Worm (Caenorhabditis elegans) whole organism, L3 larva: Measurements from ENCODE around the gene moe-3.

Experiments used
- R02D3.7 ChIP-seq: fragments of 150-350 bp; optimal IDR thresholded peaks from 2 replicates; lab custom pipeline; 2014; ENCODE audit warnings: missing biosample characterization, missing genetic modification characterization
- ZK546.5 ChIP-seq: sonication (generic microtip); optimal IDR thresholded peaks from 2 replicates; lab custom pipeline; 2017; ENCODE audit warnings: missing biosample characterization, missing genetic modification characterization
- ama-1 ChIP-seq: fragments of 150-350 bp; optimal IDR thresholded peaks from 2 replicates; lab custom pipeline; 2018
- ceh-16 ChIP-seq: sonication (generic microtip); optimal IDR thresholded peaks from 2 replicates; lab custom pipeline; 2017; ENCODE audit warnings: missing biosample characterization, missing genetic modification characterization
- ceh-28 ChIP-seq: fragments of 150-350 bp; optimal IDR thresholded peaks from 2 replicates; lab custom pipeline; 2014; ENCODE audit warnings: missing biosample characterization, missing genetic modification reagents, missing genetic modification characterization
- ceh-82 ChIP-seq: fragments of 150-350 bp; optimal IDR thresholded peaks from 2 replicates; lab custom pipeline; 2014; ENCODE audit warnings: missing biosample characterization, missing genetic modification characterization
- daf-12 ChIP-seq: fragments of 150-350 bp; optimal IDR thresholded peaks from 2 replicates; lab custom pipeline; 2014; ENCODE audit warnings: missing biosample characterization, missing genetic modification reagents, missing genetic modification characterization
- egl-27 ChIP-seq: sonication (generic microtip); optimal IDR thresholded peaks from 4 replicates; lab custom pipeline; 2017; ENCODE audit warnings: missing biosample characterization, missing genetic modification reagents, missing genetic modification characterization
- egl-5 ChIP-seq: fragments of 150-350 bp; optimal IDR thresholded peaks from 2 replicates; lab custom pipeline; 2017; ENCODE audit warnings: missing biosample characterization, missing genetic modification reagents, missing genetic modification characterization, inconsistent platforms
- elt-2 ChIP-seq: sonication (generic microtip); optimal IDR thresholded peaks from 2 replicates; lab custom pipeline; 2016; ENCODE audit warnings: missing genetic modification reagents, mild to moderate bottlenecking, missing genetic modification characterization, missing compliant biosample characterization
- elt-3 ChIP-seq, 3 experiments: fragments of 150-350 bp in 1 of 3; sonication (generic microtip) in 2 of 3; optimal IDR thresholded peaks; 2 replicates in 2 of 3; 4 replicates in 1 of 3; lab custom pipeline; 2014 to 2017; ENCODE audit warnings: missing biosample characterization in 3 of 3, missing genetic modification characterization in 3 of 3
- eor-1 ChIP-seq, 2 experiments: fragments of 150-350 bp; optimal IDR thresholded peaks; 2 replicates each; lab custom pipeline; 2014 to 2018; ENCODE audit warnings: missing biosample characterization in 2 of 2, missing genetic modification characterization in 2 of 2
- fkh-10 ChIP-seq: sonication (generic microtip); optimal IDR thresholded peaks from 2 replicates; lab custom pipeline; 2017; ENCODE audit warnings: missing biosample characterization, missing genetic modification reagents, missing genetic modification characterization
- hmg-11 ChIP-seq: sonication (generic microtip); optimal IDR thresholded peaks from 2 replicates; lab custom pipeline; 2016; ENCODE audit warnings: missing genetic modification characterization, missing compliant biosample characterization
- jun-1 ChIP-seq: fragments of 150-350 bp; optimal IDR thresholded peaks from 2 replicates; lab custom pipeline; 2014; ENCODE audit warnings: missing biosample characterization, missing genetic modification reagents, missing genetic modification characterization
- lin-15B ChIP-seq: fragments of 150-350 bp; optimal IDR thresholded peaks from 2 replicates; lab custom pipeline; 2014; ENCODE audit warnings: missing biosample characterization, missing genetic modification characterization
- lin-39 ChIP-seq: fragments of 150-350 bp; optimal IDR thresholded peaks from 2 replicates; lab custom pipeline; 2018; ENCODE audit warnings: missing biosample characterization, missing genetic modification reagents, missing genetic modification characterization
- lsy-12 ChIP-seq: sonication (generic microtip); optimal IDR thresholded peaks from 2 replicates; lab custom pipeline; 2016; ENCODE audit warnings: mild to moderate bottlenecking, missing genetic modification characterization, missing compliant biosample characterization
- mdl-1 ChIP-seq: fragments of 150-350 bp; optimal IDR thresholded peaks from 2 replicates; lab custom pipeline; 2014; ENCODE audit warnings: missing biosample characterization, missing genetic modification characterization
- mml-1 ChIP-seq: fragments of 150-350 bp; sonication (generic microtip); optimal IDR thresholded peaks from 3 replicates; lab custom pipeline; 2014; ENCODE audit warnings: missing biosample characterization, missing genetic modification characterization
- nfya-1 ChIP-seq: sonication (generic microtip); optimal IDR thresholded peaks from 2 replicates; lab custom pipeline; 2017; ENCODE audit warnings: missing genetic modification characterization, mild to moderate bottlenecking, missing compliant biosample characterization, antibody characterized with exemption, moderate library complexity; ENCODE audit not compliant: insufficient read depth
- nhr-12 ChIP-seq: fragments of 150-350 bp; optimal IDR thresholded peaks from 2 replicates; lab custom pipeline; 2014; ENCODE audit warnings: missing biosample characterization, missing genetic modification characterization
- nhr-23 ChIP-seq: fragments of 150-350 bp; optimal IDR thresholded peaks from 2 replicates; lab custom pipeline; 2014; ENCODE audit warnings: missing biosample characterization, missing genetic modification reagents, missing genetic modification characterization
- nhr-25 ChIP-seq: sonication (generic microtip); optimal IDR thresholded peaks from 2 replicates; lab custom pipeline; 2017; ENCODE audit warnings: missing biosample characterization, missing genetic modification characterization
- nhr-43 ChIP-seq: sonication (generic microtip); optimal IDR thresholded peaks from 2 replicates; lab custom pipeline; 2016; ENCODE audit warnings: mild to moderate bottlenecking, missing genetic modification characterization, missing compliant biosample characterization; ENCODE audit not compliant: poor library complexity, severe bottlenecking
- nhr-77 ChIP-seq: fragments of 150-350 bp; optimal IDR thresholded peaks from 2 replicates; lab custom pipeline; 2014; ENCODE audit warnings: missing biosample characterization, missing genetic modification characterization
- pha-4 ChIP-seq: fragments of 150-350 bp; optimal IDR thresholded peaks from 2 replicates; lab custom pipeline; 2014; ENCODE audit warnings: missing biosample characterization, missing genetic modification reagents, missing genetic modification characterization
- pqm-1 ChIP-seq: fragments of 150-350 bp; optimal IDR thresholded peaks from 2 replicates; lab custom pipeline; 2017; ENCODE audit warnings: missing biosample characterization, missing genetic modification characterization, inconsistent platforms
- sea-2 ChIP-seq: fragments of 150-350 bp; sonication (generic microtip); optimal IDR thresholded peaks from 4 replicates; lab custom pipeline; 2014; ENCODE audit warnings: missing biosample characterization, missing genetic modification reagents, missing genetic modification characterization
- skn-1 ChIP-seq: fragments of 150-350 bp; optimal IDR thresholded peaks from 2 replicates; lab custom pipeline; 2014; ENCODE audit warnings: missing biosample characterization, missing genetic modification characterization
- snpc-4 ChIP-seq: fragments of 150-350 bp; optimal IDR thresholded peaks from 2 replicates; lab custom pipeline; 2014; ENCODE audit warnings: missing biosample characterization, missing genetic modification characterization
- tbx-2 ChIP-seq: sonication (generic microtip); optimal IDR thresholded peaks from 2 replicates; lab custom pipeline; 2016; ENCODE audit warnings: mild to moderate bottlenecking, missing genetic modification characterization, missing compliant biosample characterization
- unc-39 ChIP-seq: sonication (generic microtip); optimal IDR thresholded peaks from 4 replicates; lab custom pipeline; 2017; ENCODE audit warnings: missing biosample characterization, missing genetic modification characterization
- unc-62 ChIP-seq: fragments of 150-350 bp; sonication (generic microtip); optimal IDR thresholded peaks from 4 replicates; lab custom pipeline; 2014; ENCODE audit warnings: missing biosample characterization, missing genetic modification reagents, missing genetic modification characterization
- zag-1 ChIP-seq: fragments of 150-350 bp; optimal IDR thresholded peaks from 2 replicates; lab custom pipeline; 2014; ENCODE audit warnings: missing biosample characterization, missing genetic modification characterization
- ztf-4 ChIP-seq: fragments of 150-350 bp; optimal IDR thresholded peaks from 2 replicates; lab custom pipeline; 2014; ENCODE audit warnings: missing biosample characterization, missing genetic modification characterization

The moe-3 gene

ce11 chrII:13164062-13164461 lies 1.5 kb downstream of the moe-3 start:
- TF ChIP-seq ceh-28 = no peak
- no peak for TF ChIP-seq egl-27 (tag; lab: Kevin White, UChicago)
- TF ChIP-seq mdl-1 = no peak
- TF ChIP-seq nhr-25 = no peak

- TF ChIP-seq nhr-25 (no peak), egl-27 (tag; lab: Kevin White, UChicago) (no peak), unc-39 (tag; lab: Kevin White, UChicago) (no peak), nhr-77 (no peak), nhr-23 (tag; lab: Kevin White, UChicago) (no peak), eor-1 (tag; optimal IDR thresholded peaks at IDR 0.05; lab: Kevin White, UChicago) (no peak), snpc-4 (tag; lab: Kevin White, UChicago) (no peak), zag-1 (tag; lab: Kevin White, UChicago) (no peak), ZK546.5 (tag; lab: Kevin White, UChicago) (no peak), ama-1 (lab: Kevin White, UChicago) (no peak)
Observed at ce11 chrII:13163009-13163408, 2.5 kb downstream of the moe-3 start.

DNA sequence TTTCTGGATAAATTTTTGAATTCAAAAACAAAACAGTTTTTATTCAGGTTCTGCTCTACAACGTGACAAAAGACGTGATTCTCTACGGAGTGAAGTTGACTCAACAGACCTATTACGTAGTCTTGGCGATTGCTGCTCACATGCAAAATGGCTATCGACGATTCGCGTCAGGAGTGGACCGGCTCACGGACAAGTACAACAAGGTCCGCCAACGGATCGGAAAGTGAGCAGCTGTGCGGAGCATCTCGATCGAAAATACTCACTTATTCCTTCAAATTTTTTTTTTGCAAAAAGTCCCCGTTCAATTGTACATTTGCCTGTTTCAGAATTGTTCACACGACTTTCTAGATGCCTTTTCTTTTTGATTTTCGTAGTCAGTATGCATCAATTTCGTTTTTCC lies 5.7 kb downstream of the moe-3 start:
- TF ChIP-seq ceh-82 (tag; lab: Kevin White, UChicago) = no peak
- TF ChIP-seq unc-62 (GFP tag; lab: Kevin White, UChicago) = no peak
- no peak for TF ChIP-seq daf-12
- no peak for TF ChIP-seq nhr-23 (tag; lab: Kevin White, UChicago)
- TF ChIP-seq nfya-1 (tag; lab: Kevin White, UChicago) = no peak
- no peak for TF ChIP-seq mdl-1
- no peak for TF ChIP-seq nhr-43 (tag; lab: Kevin White, UChicago)
- TF ChIP-seq, all 47 proteins: peak for 0

DNA sequence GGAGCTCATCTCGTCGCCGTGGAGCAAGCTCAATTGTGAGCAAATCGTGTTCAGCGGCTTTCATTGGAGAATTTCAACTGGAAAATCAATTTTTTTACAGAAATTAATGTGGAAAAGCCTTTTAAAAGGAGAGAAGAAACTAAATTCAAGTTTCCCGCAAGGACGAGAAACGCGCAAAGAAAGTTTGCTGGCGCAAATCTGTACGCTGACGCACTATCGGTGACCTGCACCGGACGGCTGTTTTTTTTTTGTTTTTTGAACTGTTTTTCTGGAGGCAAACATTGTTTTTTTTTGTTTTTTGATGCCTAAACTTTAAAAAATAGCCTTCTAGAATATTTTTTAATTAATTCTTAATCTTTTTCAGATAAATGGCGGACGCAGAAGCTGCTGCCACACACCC lies 8.6 kb downstream of the moe-3 start, which contains the start of the genes hpr-17 and F32A11.1:
hpr-17 (minus strand) TSS at position 77 of the 400 bp plus-strand sequence.
F32A11.1 (plus strand) TSS at position 359 of the 400 bp plus-strand sequence.
- TF ChIP-seq hmg-11 (tag; lab: Kevin White, UChicago) (peak; percentile 31), mml-1 (tag; lab: Kevin White, UChicago) (no peak), fkh-10 (peak; percentile 45), nfya-1 (tag; lab: Kevin White, UChicago) (peak; percentile 87), nhr-23 (tag; lab: Kevin White, UChicago) (peak; percentile 87), lin-39 (tag; lab: Kevin White, UChicago) (peak; percentile 67), elt-2 (tag; lab: Kevin White, UChicago) (peak; percentile 49), pqm-1 (tag; lab: Kevin White, UChicago) (peak; percentile 53), sea-2 (no peak), elt-3 (tag; optimal IDR thresholded peaks at IDR 0.05; lab: Kevin White, UChicago) (no peak), ztf-4 (tag; lab: Kevin White, UChicago) (no peak), R02D3.7 (tag; lab: Kevin White, UChicago) (peak; percentile 64), egl-5 (tag; lab: Kevin White, UChicago) (peak; percentile 14), nhr-25 (peak; percentile 67), pha-4 (tag; lab: Kevin White, UChicago) (peak; percentile 92), lsy-12 (tag; lab: Kevin White, UChicago) (peak; percentile 67), nhr-43 (tag; lab: Kevin White, UChicago) (peak; percentile 80), jun-1 (tag; lab: Kevin White, UChicago) (peak; percentile 13), skn-1 (tag; lab: Kevin White, UChicago) (peak; percentile 64), snpc-4 (tag; lab: Kevin White, UChicago) (peak; percentile 87), ceh-82 (tag; lab: Kevin White, UChicago) (peak; percentile 31), nhr-12 (no peak), ceh-28 (peak; percentile 39), lin-15B (tag; lab: Kevin White, UChicago) (peak; percentile 94), egl-27 (tag; lab: Kevin White, UChicago) (no peak), tbx-2 (tag; lab: Kevin White, UChicago) (peak; percentile 51), ceh-16 (tag; lab: Kevin White, UChicago) (no peak)
